Fruit fly (Drosophila melanogaster) whole organism, embryonic: ENCODE results near the gene CG34160.

ENCODE experiments used
- Ada2b ChIP-seq: fragments of 200-800 bp; sonication (Bioruptor generic); IDR thresholded peaks from 2 replicates; pipeline ENCODE4 v1.3.6; 2022; ENCODE audit warnings: missing biosample characterization, missing genetic modification characterization
- Awh ChIP-seq: fragments of 200-800 bp; sonication (Bioruptor generic); IDR thresholded peaks from 2 replicates; pipeline ENCODE4, ENCODE4 v1.3.6; 2022; ENCODE audit warnings: missing biosample characterization, missing genetic modification characterization
- BEAF-32 ChIP-seq: fragments of 200-800 bp; sonication (Bioruptor generic); optimal IDR thresholded peaks from 3 replicates; lab custom pipeline; 2017; ENCODE audit warnings: missing biosample characterization, missing genetic modification characterization, mild to moderate bottlenecking, moderate library complexity, missing genetic modification reagents
- CG10267 ChIP-seq: fragments of 200-800 bp; sonication (Bioruptor generic); optimal IDR thresholded peaks from 2 replicates; lab custom pipeline; 2018; ENCODE audit warnings: missing biosample characterization, mild to moderate bottlenecking, missing genetic modification characterization, moderate library complexity
- CG10565 ChIP-seq: fragments of 200-800 bp; sonication (Bioruptor generic); optimal IDR thresholded peaks from 3 replicates; lab custom pipeline; 2016; ENCODE audit warnings: missing biosample characterization, mild to moderate bottlenecking, missing genetic modification characterization
- CG12104 ChIP-seq: fragments of 200-800 bp; sonication (Bioruptor generic); optimal IDR thresholded peaks from 3 replicates; lab custom pipeline; 2016; ENCODE audit warnings: missing biosample characterization, missing genetic modification characterization
- CG14441 ChIP-seq: fragments of 200-800 bp; sonication (Bioruptor generic); IDR thresholded peaks from 2 replicates; pipeline ENCODE4 v1.3.6; 2022; ENCODE audit warnings: missing biosample characterization, missing genetic modification characterization
- CG15073 ChIP-seq: fragments of 200-800 bp; sonication (Bioruptor generic); optimal IDR thresholded peaks from 2 replicates; lab custom pipeline; 2016; ENCODE audit warnings: missing biosample characterization, missing genetic modification characterization
- CG17612 ChIP-seq: fragments of 200-800 bp; sonication (Bioruptor generic); IDR thresholded peaks from 2 replicates; pipeline ENCODE4 v1.3.6; 2022; ENCODE audit warnings: missing biosample characterization, missing genetic modification characterization
- CG17829 ChIP-seq: fragments of 200-800 bp; optimal IDR thresholded peaks from 2 replicates; lab custom pipeline; 2019; ENCODE audit warnings: missing biosample characterization, mild to moderate bottlenecking, missing genetic modification characterization, moderate library complexity
- CG2889 ChIP-seq: fragments of 200-800 bp; sonication (Bioruptor generic); IDR thresholded peaks from 3 replicates; pipeline ENCODE4 v1.3.6; 2022; ENCODE audit warnings: missing biosample characterization, missing genetic modification characterization
- CG31365 ChIP-seq: fragments of 200-800 bp; sonication (Bioruptor generic); optimal IDR thresholded peaks from 2 replicates; lab custom pipeline; 2018; ENCODE audit warnings: missing biosample characterization, mild to moderate bottlenecking, missing genetic modification characterization
- CG3163 ChIP-seq: fragments of 200-800 bp; sonication (Bioruptor generic); optimal IDR thresholded peaks from 3 replicates; lab custom pipeline; 2016; ENCODE audit warnings: missing biosample characterization, missing genetic modification characterization
- CG32532 ChIP-seq: fragments of 200-800 bp; sonication (Bioruptor generic); IDR thresholded peaks from 2 replicates; pipeline ENCODE4 v1.3.6; 2022; ENCODE audit warnings: missing biosample characterization, missing genetic modification characterization
- CG3281 ChIP-seq: fragments of 200-800 bp; sonication (Bioruptor generic); optimal IDR thresholded peaks from 3 replicates; lab custom pipeline; 2017; ENCODE audit warnings: missing biosample characterization, mild to moderate bottlenecking, missing genetic modification characterization
- CG3847 ChIP-seq: fragments of 200-800 bp; sonication (Bioruptor generic); IDR thresholded peaks from 2 replicates; pipeline ENCODE4 v1.3.6; 2022; ENCODE audit warnings: missing biosample characterization, missing genetic modification characterization
- CG43689 ChIP-seq: fragments of 200-800 bp; sonication (Bioruptor generic); IDR thresholded peaks from 2 replicates; pipeline ENCODE4 v1.3.6; 2022; ENCODE audit warnings: missing biosample characterization, missing genetic modification characterization
- CG4820 ChIP-seq: fragments of 200-800 bp; sonication (Bioruptor generic); optimal IDR thresholded peaks from 3 replicates; lab custom pipeline; 2016; ENCODE audit warnings: missing biosample characterization, missing genetic modification characterization
- CTCF ChIP-seq: fragments of 200-800 bp; sonication (Bioruptor generic); optimal IDR thresholded peaks from 2 replicates; lab custom pipeline; 2017; ENCODE audit warnings: missing biosample characterization, mild to moderate bottlenecking, missing genetic modification characterization, moderate library complexity
- CoRest ChIP-seq: fragments of 200-800 bp; sonication (Bioruptor generic); optimal IDR thresholded peaks from 3 replicates; lab custom pipeline; 2018; ENCODE audit warnings: missing biosample characterization, mild to moderate bottlenecking, missing genetic modification characterization, moderate library complexity
- Dip2 ChIP-seq: fragments of 200-800 bp; sonication (Bioruptor generic); IDR thresholded peaks from 2 replicates; pipeline ENCODE4 v1.3.6; 2022; ENCODE audit warnings: missing biosample characterization, missing genetic modification characterization
- Fer1 ChIP-seq: fragments of 200-800 bp; sonication (Bioruptor generic); optimal IDR thresholded peaks from 2 replicates; lab custom pipeline; 2017; ENCODE audit warnings: missing biosample characterization, mild to moderate bottlenecking, missing genetic modification characterization
- HLH54F ChIP-seq: fragments of 200-800 bp; sonication (Bioruptor generic); optimal IDR thresholded peaks from 3 replicates; lab custom pipeline; 2016; ENCODE audit warnings: missing biosample characterization, missing genetic modification characterization
- Hr3 ChIP-seq: fragments of 200-800 bp; sonication (Bioruptor generic); optimal IDR thresholded peaks from 3 replicates; lab custom pipeline; 2016; ENCODE audit warnings: missing biosample characterization, missing genetic modification characterization
- Med ChIP-seq: fragments of 200-800 bp; sonication (Bioruptor generic); peaks from one replicate; lab custom pipeline; 2016; ENCODE audit warnings: missing biosample characterization, missing genetic modification characterization, mild to moderate bottlenecking, inconsistent platforms, moderate library complexity
- Mrtf ChIP-seq: fragments of 200-800 bp; sonication (Bioruptor generic); IDR thresholded peaks from 3 replicates; pipeline ENCODE4 v1.3.6; 2022; ENCODE audit warnings: missing biosample characterization, missing genetic modification characterization
- Opbp ChIP-seq: fragments of 200-800 bp; sonication (Bioruptor generic); IDR thresholded peaks from 3 replicates; pipeline ENCODE4 v1.3.6; 2022; ENCODE audit warnings: missing biosample characterization, missing genetic modification characterization; ENCODE audit not compliant: partially characterized antibody
- Spps ChIP-seq: fragments of 200-800 bp; sonication (Bioruptor generic); optimal IDR thresholded peaks from 2 replicates; lab custom pipeline; 2018; ENCODE audit warnings: missing biosample characterization, mild to moderate bottlenecking, missing genetic modification characterization
- YL-1 ChIP-seq: fragments of 200-800 bp; sonication (Bioruptor generic); optimal IDR thresholded peaks from 3 replicates; lab custom pipeline; 2017; ENCODE audit warnings: missing biosample characterization, mild to moderate bottlenecking, missing genetic modification characterization
- aop ChIP-seq: fragments of 200-800 bp; sonication (Bioruptor generic); IDR thresholded peaks from 2 replicates; pipeline ENCODE4 v1.3.6; 2022; ENCODE audit warnings: missing biosample characterization, missing genetic modification characterization
- btn ChIP-seq: fragments of 200-800 bp; sonication (Bioruptor generic); optimal IDR thresholded peaks from 2 replicates; lab custom pipeline; 2016; ENCODE audit warnings: missing biosample characterization, missing genetic modification characterization
- caup ChIP-seq: fragments of 200-800 bp; sonication (Bioruptor generic); optimal IDR thresholded peaks from 3 replicates; lab custom pipeline; 2017; ENCODE audit warnings: missing biosample characterization, mild to moderate bottlenecking, missing genetic modification characterization, moderate library complexity; ENCODE audit not compliant: severe bottlenecking
- esg ChIP-seq: fragments of 200-800 bp; sonication (Bioruptor generic); conservative IDR thresholded peaks from 2 replicates; pipeline ENCODE4 v1.3.6; 2022; ENCODE audit warnings: missing biosample characterization, missing genetic modification characterization
- exex ChIP-seq: fragments of 200-800 bp; sonication (Bioruptor generic); optimal IDR thresholded peaks from 4 replicates; lab custom pipeline; 2018; ENCODE audit warnings: missing biosample characterization, mild to moderate bottlenecking, missing genetic modification characterization, moderate library complexity
- fd102C ChIP-seq: fragments of 200-800 bp; sonication (Bioruptor generic); optimal IDR thresholded peaks from 2 replicates; lab custom pipeline; 2018; ENCODE audit warnings: missing biosample characterization, mild to moderate bottlenecking, missing genetic modification characterization, moderate library complexity
- gce ChIP-seq: fragments of 200-800 bp; sonication (Bioruptor generic); IDR thresholded peaks from 3 replicates; pipeline ENCODE4 v1.3.6; 2022; ENCODE audit warnings: missing biosample characterization, missing genetic modification characterization
- klu ChIP-seq: fragments of 200-800 bp; sonication (Bioruptor generic); IDR thresholded peaks from 2 replicates; pipeline ENCODE4 v1.3.6; 2022; ENCODE audit warnings: missing biosample characterization, missing genetic modification characterization
- lab ChIP-seq: fragments of 200-800 bp; sonication (Bioruptor generic); optimal IDR thresholded peaks from 3 replicates; lab custom pipeline; 2017; ENCODE audit warnings: missing biosample characterization, missing genetic modification characterization, mild to moderate bottlenecking, moderate library complexity, missing genetic modification reagents
- lov ChIP-seq, 2 experiments: fragments of 200-800 bp in 1 of 2; fragments of >200 bp in 1 of 2; sonication (Bioruptor generic) in 1 of 2; IDR thresholded peaks in 1 of 2; optimal IDR thresholded peaks in 1 of 2; 2 replicates in 1 of 2; 3 replicates in 1 of 2; pipeline versions ENCODE4 v1.3.6 to Lab custom; 2017 to 2022; ENCODE audit warnings: missing biosample characterization in 1 of 2, missing genetic modification characterization in 1 of 2
- phol ChIP-seq: fragments of 200-800 bp; sonication (Bioruptor generic); optimal IDR thresholded peaks from 3 replicates; lab custom pipeline; 2018; ENCODE audit warnings: missing biosample characterization, mild to moderate bottlenecking, missing genetic modification characterization, moderate library complexity
- pnt ChIP-seq: fragments of 200-800 bp; sonication (Bioruptor generic); optimal IDR thresholded peaks from 3 replicates; lab custom pipeline; 2016; ENCODE audit warnings: missing biosample characterization, missing genetic modification characterization
- rib ChIP-seq: fragments of 200-800 bp; sonication (Bioruptor generic); IDR thresholded peaks from 2 replicates; pipeline ENCODE4 v1.3.6; 2022; ENCODE audit warnings: missing biosample characterization, missing genetic modification characterization
- sim ChIP-seq: fragments of 200-800 bp; sonication (Bioruptor generic); IDR thresholded peaks from 2 replicates; pipeline ENCODE4 v1.3.6; 2022; ENCODE audit warnings: missing biosample characterization, missing genetic modification characterization
- sr ChIP-seq: fragments of 200-800 bp; sonication (Bioruptor generic); IDR thresholded peaks from 3 replicates; pipeline ENCODE4 v1.3.6; 2022; ENCODE audit warnings: missing biosample characterization, missing genetic modification characterization
- trh ChIP-seq: fragments of 200-800 bp; sonication (Bioruptor generic); optimal IDR thresholded peaks from 2 replicates; lab custom pipeline; 2016; ENCODE audit warnings: missing biosample characterization, missing genetic modification characterization
- vnd ChIP-seq: fragments of 200-800 bp; sonication (Bioruptor generic); IDR thresholded peaks from 3 replicates; pipeline ENCODE4 v1.3.6; 2022; ENCODE audit warnings: missing biosample characterization, missing genetic modification characterization; ENCODE audit not compliant: partially characterized antibody
- vvl ChIP-seq: fragments of 200-800 bp; sonication (Bioruptor generic); IDR thresholded peaks from 2 replicates; pipeline ENCODE4 v1.3.6; 2022; ENCODE audit warnings: missing biosample characterization, missing genetic modification characterization
- wek ChIP-seq: fragments of 200-800 bp; sonication (Bioruptor generic); optimal IDR thresholded peaks from 3 replicates; lab custom pipeline; 2018; ENCODE audit warnings: missing biosample characterization, mild to moderate bottlenecking, missing genetic modification characterization, moderate library complexity
- yki ChIP-seq: fragments of >200 bp; optimal IDR thresholded peaks from 3 replicates; lab custom pipeline; 2018
- zfh2 ChIP-seq: fragments of 200-800 bp; sonication (Bioruptor generic); optimal IDR thresholded peaks from 2 replicates; lab custom pipeline; 2016; ENCODE audit warnings: missing biosample characterization, missing genetic modification characterization

Gene CG34160

dm6 chr2L:10614660-10615479, 35.3 kb downstream of the CG34160 start (continued):
- TF ChIP-seq caup (GFP tag; lab: Kevin White, UChicago), result no peak
- TF ChIP-seq pnt (GFP tag; lab: Kevin White, UChicago), result no peak
- TF ChIP-seq trh (GFP tag; lab: Kevin White, UChicago), result no peak
- no peak for TF ChIP-seq vvl (GFP tag; lab: Robert Waterston, UW)
- no peak for TF ChIP-seq Dip2 (GFP tag; lab: Robert Waterston, UW)
- peak; percentile 21; the same call in 1 of the 3 replicates for TF ChIP-seq Mrtf
- TF ChIP-seq btn (GFP tag; lab: Kevin White, UChicago), result peak; percentile 9
- TF ChIP-seq CG12104 (GFP tag; lab: Kevin White, UChicago), result no peak
- TF ChIP-seq yki (lab: Kevin White, UChicago), result no peak
- no peak for TF ChIP-seq BEAF-32 (GFP tag; lab: Kevin White, UChicago)
- no peak for TF ChIP-seq klu
- no peak for TF ChIP-seq esg
- TF ChIP-seq gce, result no peak
- TF ChIP-seq fd102C (GFP tag; lab: Kevin White, UChicago), result no peak
- no peak for TF ChIP-seq CG3281 (GFP tag; lab: Kevin White, UChicago)
- peak; percentile 90 for TF ChIP-seq CTCF (GFP tag; lab: Kevin White, UChicago)
- TF ChIP-seq CG31365, result no peak
- no peak for TF ChIP-seq CG10565 (GFP tag; lab: Kevin White, UChicago)
- no peak for TF ChIP-seq lov (optimal IDR thresholded peaks at IDR 0.05; lab: Kevin White, UChicago)
- TF ChIP-seq lov (GFP tag; IDR thresholded peaks at IDR 0.05; lab: Robert Waterston, UW), result 0 out of 3 replicates have a peak, but pooled peaks have one; percentile 55
- TF ChIP-seq CG15073, result no peak
- no peak for TF ChIP-seq phol (tag; lab: Kevin White, UChicago)
- peak; percentile 38; the same call in 1 of the 2 replicates for TF ChIP-seq sim
- no peak for TF ChIP-seq exex (tag; lab: Kevin White, UChicago)
- no peak for TF ChIP-seq CoRest (tag; lab: Kevin White, UChicago)
- no peak for TF ChIP-seq CG14441 (GFP tag; lab: Robert Waterston, UW)
- no peak for TF ChIP-seq CG17612 (GFP tag; lab: Robert Waterston, UW)
- TF ChIP-seq Awh (GFP tag; lab: Robert Waterston, UW), result no peak
- no peak for TF ChIP-seq zfh2 (GFP tag; lab: Kevin White, UChicago)
- no peak for TF ChIP-seq vnd (GFP tag; lab: Robert Waterston, UW)
- no peak for TF ChIP-seq CG3847 (GFP tag; lab: Robert Waterston, UW)
- peak; percentile 57 for TF ChIP-seq Med (GFP tag; lab: Kevin White, UChicago)
- TF ChIP-seq CG43689 (GFP tag; lab: Robert Waterston, UW), result 0 out of 2 replicates have a peak, but pooled peaks have one; percentile 12
- no peak for TF ChIP-seq sr (GFP tag; lab: Robert Waterston, UW)
- TF ChIP-seq CG32532 (GFP tag; lab: Robert Waterston, UW), result 0 out of 2 replicates have a peak, but pooled peaks have one; percentile 18
- no peak for TF ChIP-seq rib
- TF ChIP-seq HLH54F (GFP tag; lab: Kevin White, UChicago), result no peak
- no peak for TF ChIP-seq CG17829 (tag; lab: Kevin White, UChicago)
- TF ChIP-seq wek (GFP tag; lab: Kevin White, UChicago), result peak; percentile 26
- no peak for TF ChIP-seq YL-1 (GFP tag; lab: Kevin White, UChicago)
- no peak for TF ChIP-seq Ada2b
- TF ChIP-seq Opbp (GFP tag; lab: Robert Waterston, UW), result 0 out of 3 replicates have a peak, but pooled peaks have one; percentile 26
- no peak for TF ChIP-seq Hr3 (GFP tag; lab: Kevin White, UChicago)
- no peak for TF ChIP-seq CG2889 (GFP tag; lab: Robert Waterston, UW)
- no peak for TF ChIP-seq CG10267
- TF ChIP-seq CG3163 (GFP tag; lab: Kevin White, UChicago), result peak; percentile 8
- TF ChIP-seq aop (GFP tag; lab: Robert Waterston, UW), result no peak
- no peak for TF ChIP-seq lab (GFP tag; lab: Kevin White, UChicago)
- TF ChIP-seq Spps (tag; lab: Kevin White, UChicago), result peak; percentile 1
- no peak for TF ChIP-seq CG4820 (GFP tag; lab: Kevin White, UChicago)
- TF ChIP-seq Fer1 (GFP tag; lab: Kevin White, UChicago), result no peak
